Worm (Caenorhabditis elegans) whole organism, midembryonic: Measurements from ENCODE around the gene mpk-1.

Source experiments
- med-1 ChIP-seq: sonication (generic microtip); optimal IDR thresholded peaks from 2 replicates; lab custom pipeline; 2017; ENCODE audit warnings: missing genetic modification characterization, mild to moderate bottlenecking, missing compliant biosample characterization, antibody characterized with exemption, missing genetic modification reagents; ENCODE audit not compliant: insufficient read depth
- ztf-29 ChIP-seq: fragments of 200-800 bp; sonication (Bioruptor generic); IDR thresholded peaks from 2 replicates; pipeline ENCODE4 v1.3.6; 2022; ENCODE audit warnings: missing genetic modification reagents, missing genetic modification characterization, missing compliant biosample characterization

ce11 chrIII:4170903-4171377 is 57.0 kb downstream of the mpk-1 start, which contains the start of the genes rnf-121 and C16C10.4:
- TF ChIP-seq med-1 (GFP tag; lab: Kevin White, UChicago): peak; percentile 98
- TF ChIP-seq ztf-29 (GFP tag; lab: Robert Waterston, UW): peak; percentile 86
